ENCODE assay signal across 5 worm cellular contexts in the genomic region with DNA sequence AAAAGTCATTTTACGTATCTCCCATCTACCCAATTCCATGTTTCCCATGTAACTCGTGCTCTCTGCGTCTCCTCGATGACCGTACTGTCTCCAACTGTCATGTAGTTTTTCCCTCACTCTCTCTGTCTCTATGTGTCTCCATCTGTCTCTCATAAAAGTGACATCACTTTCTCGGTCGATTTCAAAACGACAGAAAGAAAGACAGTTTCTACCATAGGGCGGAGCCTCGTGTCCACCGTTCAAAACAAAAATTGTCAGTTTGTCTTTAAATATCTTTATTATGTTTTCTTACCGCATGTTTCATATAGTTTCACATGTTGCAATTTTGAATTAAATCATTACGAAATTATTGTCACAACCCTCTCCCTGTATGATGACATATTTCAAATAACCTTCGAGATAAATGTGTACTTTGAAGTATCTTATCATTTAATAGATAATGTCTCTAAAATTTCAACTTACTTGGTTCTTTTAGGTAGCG.
TF ChIP-seq lines count a peak whose summit lies in the region.

No protein-coding gene starts in this region.

TF ChIP-seq in whole organism, L1 larva, 84 proteins besides CTCF, POLR2A, EP300 and RAD21 (continues in another document):
- peak; percentile 92 for TF ChIP-seq snu-23 (GFP tag; optimal IDR thresholded peaks at IDR 0.05; lab: Kevin White, UChicago)
- TF ChIP-seq irx-1 (tag; optimal IDR thresholded peaks at IDR 0.05; lab: Kevin White, UChicago): peak; percentile 79
- peak; percentile 15 for TF ChIP-seq sup-37 (GFP tag; optimal IDR thresholded peaks at IDR 0.05; lab: Kevin White, UChicago)
- no peak for TF ChIP-seq pqm-1 (tag; optimal IDR thresholded peaks at IDR 0.05; lab: Kevin White, UChicago)
- peak; percentile 89 for TF ChIP-seq nhr-77 (tag; optimal IDR thresholded peaks at IDR 0.05; lab: Kevin White, UChicago)
- TF ChIP-seq egl-27 (tag; optimal IDR thresholded peaks at IDR 0.05; lab: Kevin White, UChicago): peak in 1 of 2 experiments; percentile 80
- peak; percentile 100 for TF ChIP-seq nhr-85 (tag; lab: Kevin White, UChicago)
- TF ChIP-seq F16B12.6 (tag; optimal IDR thresholded peaks at IDR 0.05; lab: Kevin White, UChicago): no peak
- TF ChIP-seq ceh-8 (GFP tag; optimal IDR thresholded peaks at IDR 0.05; lab: Kevin White, UChicago): no peak
- peak; percentile 83 for TF ChIP-seq nhr-47 (tag; optimal IDR thresholded peaks at IDR 0.05; lab: Kevin White, UChicago)
- TF ChIP-seq elt-2 (tag; optimal IDR thresholded peaks at IDR 0.05; lab: Kevin White, UChicago): peak; percentile 89
- TF ChIP-seq xbp-1 (tag; optimal IDR thresholded peaks at IDR 0.05; lab: Kevin White, UChicago): peak; percentile 65
- peak; percentile 39 for TF ChIP-seq ama-1 (optimal IDR thresholded peaks at IDR 0.05; lab: Kevin White, UChicago)
- no peak for TF ChIP-seq fkh-10 (GFP tag; optimal IDR thresholded peaks at IDR 0.05; lab: Kevin White, UChicago)
- TF ChIP-seq hlh-17 (GFP tag; optimal IDR thresholded peaks at IDR 0.05; lab: Kevin White, UChicago; ENCODE audit: borderline replicate concordance): no peak
- TF ChIP-seq mdl-1 (tag; optimal IDR thresholded peaks at IDR 0.05; lab: Kevin White, UChicago): peak in 1 of 2 experiments; percentile 87
- TF ChIP-seq pax-3 (tag; optimal IDR thresholded peaks at IDR 0.05; lab: Kevin White, UChicago): peak; percentile 56

TF ChIP-seq in whole organism, L3 larva, 47 proteins besides CTCF, POLR2A, EP300 and RAD21 (continues in another document):
- peak; percentile 96 for TF ChIP-seq nhr-23 (tag; optimal IDR thresholded peaks at IDR 0.05; lab: Kevin White, UChicago)
- TF ChIP-seq hmg-11 (tag; optimal IDR thresholded peaks at IDR 0.05; lab: Kevin White, UChicago): peak; percentile 26
- TF ChIP-seq eor-1 (tag; optimal IDR thresholded peaks at IDR 0.05; lab: Kevin White, UChicago): no peak
- peak; percentile 54 for TF ChIP-seq mdl-1 (tag; optimal IDR thresholded peaks at IDR 0.05; lab: Kevin White, UChicago)
- TF ChIP-seq ceh-28 (tag; optimal IDR thresholded peaks at IDR 0.05; lab: Kevin White, UChicago): peak; percentile 79
- peak; percentile 80 for TF ChIP-seq egl-27 (tag; optimal IDR thresholded peaks at IDR 0.05; lab: Kevin White, UChicago)
- TF ChIP-seq nhr-28 (tag; optimal IDR thresholded peaks at IDR 0.05; lab: Kevin White, UChicago): peak; percentile 43
- TF ChIP-seq nhr-25 (tag; optimal IDR thresholded peaks at IDR 0.05; lab: Kevin White, UChicago): peak; percentile 91
- TF ChIP-seq elt-2 (tag; optimal IDR thresholded peaks at IDR 0.05; lab: Kevin White, UChicago): peak; percentile 98
- TF ChIP-seq egl-5 (tag; optimal IDR thresholded peaks at IDR 0.05; lab: Kevin White, UChicago): peak; percentile 97
- TF ChIP-seq skn-1 (tag; optimal IDR thresholded peaks at IDR 0.05; lab: Kevin White, UChicago): peak; percentile 44
- peak; percentile 86 for TF ChIP-seq nhr-43 (tag; optimal IDR thresholded peaks at IDR 0.05; lab: Kevin White, UChicago; ENCODE audit: poor library complexity, severe bottlenecking)
- TF ChIP-seq lin-15B (tag; optimal IDR thresholded peaks at IDR 0.05; lab: Kevin White, UChicago): peak; percentile 10
- TF ChIP-seq elt-3 (tag; optimal IDR thresholded peaks at IDR 0.05; lab: Kevin White, UChicago): peak in 2 of 3 experiments; percentile 10 to 74
- TF ChIP-seq lsy-12 (tag; optimal IDR thresholded peaks at IDR 0.05; lab: Kevin White, UChicago): peak; percentile 84
- TF ChIP-seq nhr-77 (tag; optimal IDR thresholded peaks at IDR 0.05; lab: Kevin White, UChicago): peak; percentile 57
- TF ChIP-seq pqm-1 (tag; optimal IDR thresholded peaks at IDR 0.05; lab: Kevin White, UChicago): peak; percentile 71

TF ChIP-seq in whole organism, early embryonic, 17 proteins besides CTCF, POLR2A, EP300 and RAD21:
- TF ChIP-seq F13C5.2 (tag; optimal IDR thresholded peaks at IDR 0.05; lab: Kevin White, UChicago): peak; percentile 12
- no peak for TF ChIP-seq tbx-37 (GFP tag; conservative IDR thresholded peaks at IDR 0.05; lab: Robert Waterston, UW)
- TF ChIP-seq hmg-4 (GFP tag; optimal IDR thresholded peaks at IDR 0.05; lab: Kevin White, UChicago): no peak

TF ChIP-seq in whole organism, midembryonic, 9 proteins besides CTCF, POLR2A, EP300 and RAD21:
- TF ChIP-seq flt-1 (GFP tag; IDR thresholded peaks at IDR 0.05; lab: Robert Waterston, UW): 0 out of 2 replicates have a peak, but pooled peaks have one; percentile 20
- TF ChIP-seq ztf-23 (GFP tag; IDR thresholded peaks at IDR 0.05; lab: Robert Waterston, UW): no peak
- peak; percentile 53 for TF ChIP-seq cog-1 (tag; optimal IDR thresholded peaks at IDR 0.05; lab: Kevin White, UChicago)
- no peak for TF ChIP-seq ztf-29 (GFP tag; IDR thresholded peaks at IDR 0.05; lab: Robert Waterston, UW)
- no peak for TF ChIP-seq klf-2 (GFP tag; conservative IDR thresholded peaks at IDR 0.05; lab: Robert Waterston, UW)
- TF ChIP-seq ref-1 (GFP tag; conservative IDR thresholded peaks at IDR 0.05; lab: Robert Waterston, UW): no peak
- no peak for TF ChIP-seq med-1 (GFP tag; optimal IDR thresholded peaks at IDR 0.05; lab: Kevin White, UChicago; ENCODE audit: insufficient read depth)
- no peak for TF ChIP-seq tab-1 (GFP tag; IDR thresholded peaks at IDR 0.05; lab: Robert Waterston, UW)
- no peak for TF ChIP-seq T22C8.4 (GFP tag; IDR thresholded peaks at IDR 0.05; lab: Robert Waterston, UW)

TF ChIP-seq in whole organism, young adult, 124 proteins besides CTCF, POLR2A, EP300 and RAD21 (continues in another document):
- TF ChIP-seq snpc-1.1 (tag; optimal IDR thresholded peaks at IDR 0.05; lab: Kevin White, UChicago; ENCODE audit: insufficient read depth) (no peak), madf-10 (tag; optimal IDR thresholded peaks at IDR 0.05; lab: Kevin White, UChicago) (peak; percentile 48), somi-1 (GFP tag; optimal IDR thresholded peaks at IDR 0.05; lab: Kevin White, UChicago) (peak; percentile 70), atf-7 (tag; optimal IDR thresholded peaks at IDR 0.05; lab: Kevin White, UChicago) (peak; percentile 99), lin-40 (tag; optimal IDR thresholded peaks at IDR 0.05; lab: Kevin White, UChicago) (peak; percentile 84), him-1 (tag; optimal IDR thresholded peaks at IDR 0.05; lab: Kevin White, UChicago) (no peak), D2030.7 (GFP tag; IDR thresholded peaks at IDR 0.05; lab: Robert Waterston, UW) (no peak), K11D2.4 (GFP tag; IDR thresholded peaks at IDR 0.05; lab: Robert Waterston, UW) (peak; percentile 59; the same call in 1 of the 2 replicates), nhr-179 (tag; optimal IDR thresholded peaks at IDR 0.05; lab: Kevin White, UChicago) (no peak), dpff-1 (tag; optimal IDR thresholded peaks at IDR 0.05; lab: Kevin White, UChicago) (no peak), attf-6 (GFP tag; IDR thresholded peaks at IDR 0.05; lab: Robert Waterston, UW) (no peak), rpc-1 (optimal IDR thresholded peaks at IDR 0.05; lab: Kevin White, UChicago) (no peak), rpc-1 (tag; optimal IDR thresholded peaks at IDR 0.05; lab: Kevin White, UChicago) (no peak), F57A8.1 (GFP tag; optimal IDR thresholded peaks at IDR 0.05; lab: Kevin White, UChicago) (no peak), lir-1 (GFP tag; conservative IDR thresholded peaks at IDR 0.05; lab: Robert Waterston, UW) (no peak; the same call in 1 of the 2 replicates), zim-3 (tag; optimal IDR thresholded peaks at IDR 0.05; lab: Kevin White, UChicago) (no peak), F55B11.4 (tag; optimal IDR thresholded peaks at IDR 0.05; lab: Kevin White, UChicago; ENCODE audit: borderline replicate concordance, insufficient read depth) (no peak), hlh-26 (GFP tag; conservative IDR thresholded peaks at IDR 0.05; lab: Robert Waterston, UW) (no peak), dox-1 (GFP tag; IDR thresholded peaks at IDR 0.05; lab: Robert Waterston, UW) (peak; percentile 75), zfh-2 (GFP tag; conservative IDR thresholded peaks at IDR 0.05; lab: Robert Waterston, UW) (0 out of 2 replicates have a peak, but pooled peaks have one; percentile 9), ztf-22 (GFP tag; optimal IDR thresholded peaks at IDR 0.05; lab: Kevin White, UChicago) (peak; percentile 25), ets-4 (GFP tag; optimal IDR thresholded peaks at IDR 0.05; lab: Kevin White, UChicago) (peak; percentile 33), ccch-3 (GFP tag; optimal IDR thresholded peaks at IDR 0.05; lab: Kevin White, UChicago) (no peak), tbx-9 (tag; optimal IDR thresholded peaks at IDR 0.05; lab: Kevin White, UChicago; ENCODE audit: borderline replicate concordance) (no peak), F10E7.11 (tag; optimal IDR thresholded peaks at IDR 0.05; lab: Kevin White, UChicago) (no peak), mes-4 (tag; optimal IDR thresholded peaks at IDR 0.05; lab: Kevin White, UChicago) (no peak), lsl-1 (GFP tag; optimal IDR thresholded peaks at IDR 0.05; lab: Kevin White, UChicago) (no peak), B0019.2 (GFP tag; conservative IDR thresholded peaks at IDR 0.05; lab: Robert Waterston, UW) (no peak), madf-3 (GFP tag; IDR thresholded peaks at IDR 0.05; lab: Robert Waterston, UW) (no peak), F39B2.1 (GFP tag; IDR thresholded peaks at IDR 0.05; lab: Robert Waterston, UW) (no peak), rcor-1 (GFP tag; IDR thresholded peaks at IDR 0.05; lab: Robert Waterston, UW) (no peak), nhr-80 (tag; optimal IDR thresholded peaks at IDR 0.05; lab: Kevin White, UChicago) (peak; percentile 84), cebp-2 (GFP tag; IDR thresholded peaks at IDR 0.05; lab: Robert Waterston, UW) (no peak), Y53F4B.3 (GFP tag; IDR thresholded peaks at IDR 0.05; lab: Robert Waterston, UW) (no peak), unc-62 (GFP tag; optimal IDR thresholded peaks at IDR 0.05; lab: Kevin White, UChicago) (peak; percentile 60), F52B5.7 (tag; optimal IDR thresholded peaks at IDR 0.05; lab: Kevin White, UChicago) (no peak), egl-44 (GFP tag; IDR thresholded peaks at IDR 0.05; lab: Robert Waterston, UW) (peak; percentile 25; the same call in 1 of the 2 replicates), ekl-4 (GFP tag; IDR thresholded peaks at IDR 0.05; lab: Robert Waterston, UW) (0 out of 2 replicates have a peak, but pooled peaks have one; percentile 11), Y67H2A.10 (GFP tag; conservative IDR thresholded peaks at IDR 0.05; lab: Robert Waterston, UW) (no peak), pha-4 (tag; optimal IDR thresholded peaks at IDR 0.05; lab: Kevin White, UChicago) (peak; percentile 77), snpc-3.4 (tag; optimal IDR thresholded peaks at IDR 0.05; lab: Kevin White, UChicago) (no peak), sea-2 (GFP tag; IDR thresholded peaks at IDR 0.05; lab: Robert Waterston, UW) (no peak), nfya-1 (tag; optimal IDR thresholded peaks at IDR 0.05; lab: Kevin White, UChicago; ENCODE audit: borderline replicate concordance, insufficient read depth) (no peak), F37B4.10 (GFP tag; IDR thresholded peaks at IDR 0.05; lab: Robert Waterston, UW) (no peak)
